Worm (Caenorhabditis elegans): ENCODE results near the gene K12D12.5.

Gene K12D12.5

ce11 chrII:11841653-11842052, 19.2 kb upstream of the K12D12.5 start (continued):
- TF ChIP-seq madf-5 (GFP tag; IDR thresholded peaks at IDR 0.05) (no peak), dve-1 (tag; optimal IDR thresholded peaks at IDR 0.05; ENCODE audit: insufficient read depth) (no peak), nhr-76 (tag; optimal IDR thresholded peaks at IDR 0.05) (no peak), vab-7 (GFP tag; IDR thresholded peaks at IDR 0.05) (no peak), spr-3 (GFP tag; optimal IDR thresholded peaks at IDR 0.05) (no peak), lin-15B (tag; optimal IDR thresholded peaks at IDR 0.05) (no peak), zfp-3 (GFP tag; conservative IDR thresholded peaks at IDR 0.05) (no peak), hlh-11 (tag; optimal IDR thresholded peaks at IDR 0.05) (peak; percentile 69), Y75B8A.6 (GFP tag; IDR thresholded peaks at IDR 0.05) (no peak), daf-19 (GFP tag; conservative IDR thresholded peaks at IDR 0.05) (no peak)

ce11 chrII:11842317-11842716, 18.5 kb upstream of the K12D12.5 start, which contains the start of gene T27D12.1:
Gene T27D12.1 (plus strand): TSS chrII:11842617.
- TF ChIP-seq zag-1 (tag; optimal IDR thresholded peaks at IDR 0.05) (no peak), php-3 (GFP tag; IDR thresholded peaks at IDR 0.05) (no peak), gei-8 (GFP tag; optimal IDR thresholded peaks at IDR 0.05) (no peak)

- TF ChIP-seq spr-1 (tag; optimal IDR thresholded peaks at IDR 0.05) (no peak), T26A8.4 (GFP tag; IDR thresholded peaks at IDR 0.05) (0 out of 2 replicates have a peak, but pooled peaks have one; percentile 23)
Observed at ce11 chrII:11842766-11843165, 18.1 kb upstream of the K12D12.5 start.

ce11 chrII:11843441-11843840, 17.4 kb upstream of the K12D12.5 start:
- TF ChIP-seq set-16 (GFP tag; IDR thresholded peaks at IDR 0.05) (no peak), nhr-28 (tag; optimal IDR thresholded peaks at IDR 0.05) (peak; percentile 13), hmg-1.1 (GFP tag; IDR thresholded peaks at IDR 0.05) (no peak), nhr-48 (tag; optimal IDR thresholded peaks at IDR 0.05) (no peak), nhr-76 (tag; optimal IDR thresholded peaks at IDR 0.05) (no peak)

- TF ChIP-seq spr-1 (tag; optimal IDR thresholded peaks at IDR 0.05) (no peak), F10B5.3 (tag; optimal IDR thresholded peaks at IDR 0.05) (no peak), nhr-41 (GFP tag; IDR thresholded peaks at IDR 0.05) (no peak), cey-2 (tag; optimal IDR thresholded peaks at IDR 0.05; ENCODE audit: borderline replicate concordance, insufficient read depth) (no peak), zfp-2 (tag; optimal IDR thresholded peaks at IDR 0.05) (no peak), daf-12 (tag; optimal IDR thresholded peaks at IDR 0.05) (no peak), aha-1 (tag) (peak; percentile 27)
Observed at ce11 chrII:11844072-11844471, 16.8 kb upstream of the K12D12.5 start.

- TF ChIP-seq D1046.2 (GFP tag; IDR thresholded peaks at IDR 0.05) (no peak), egl-43 (GFP tag; IDR thresholded peaks at IDR 0.05) (0 out of 2 replicates have a peak, but pooled peaks have one; percentile 10), nhr-77 (tag; optimal IDR thresholded peaks at IDR 0.05) (no peak), T26A8.4 (GFP tag; IDR thresholded peaks at IDR 0.05) (no peak), set-16 (GFP tag; IDR thresholded peaks at IDR 0.05) (peak; percentile 76), Y75B8A.6 (GFP tag; IDR thresholded peaks at IDR 0.05) (no peak), skn-1 (tag; optimal IDR thresholded peaks at IDR 0.05) (no peak), madf-9 (GFP tag; conservative IDR thresholded peaks at IDR 0.05) (0 out of 2 replicates have a peak, but pooled peaks have one; percentile 6)
Observed at ce11 chrII:11844984-11845383, 15.8 kb upstream of the K12D12.5 start.

ce11 chrII:11845954-11846353, 14.9 kb upstream of the K12D12.5 start:
- TF ChIP-seq ama-1 (optimal IDR thresholded peaks at IDR 0.05) = peak; percentile 57
- peak; percentile 41 for TF ChIP-seq snpc-4 (tag; optimal IDR thresholded peaks at IDR 0.05)
- TF ChIP-seq lin-13 (GFP tag; optimal IDR thresholded peaks at IDR 0.05) = peak; percentile 55
- TF ChIP-seq duxl-1 (tag; optimal IDR thresholded peaks at IDR 0.05; ENCODE audit: poor library complexity) = peak; percentile 7
- TF ChIP-seq dve-1 (tag; optimal IDR thresholded peaks at IDR 0.05; ENCODE audit: insufficient read depth) = peak; percentile 0
- 0 out of 2 replicates have a peak, but pooled peaks have one; percentile 21 for TF ChIP-seq lim-7 (GFP tag; IDR thresholded peaks at IDR 0.05)
- no peak for TF ChIP-seq ztf-7 (tag; optimal IDR thresholded peaks at IDR 0.05)
- TF ChIP-seq nhr-28 (tag; optimal IDR thresholded peaks at IDR 0.05) = peak; percentile 15
- no peak for TF ChIP-seq daf-12 (tag; optimal IDR thresholded peaks at IDR 0.05)
- no peak for TF ChIP-seq egl-43 (GFP tag; IDR thresholded peaks at IDR 0.05)
- TF ChIP-seq mep-1 (tag; optimal IDR thresholded peaks at IDR 0.05) = peak; percentile 52
- TF ChIP-seq ceh-20 (GFP tag; IDR thresholded peaks at IDR 0.05) = no peak
- TF ChIP-seq nhr-25 (tag; optimal IDR thresholded peaks at IDR 0.05; ENCODE audit: borderline replicate concordance, insufficient read depth) = peak; percentile 66
- TF ChIP-seq gei-8 (GFP tag; optimal IDR thresholded peaks at IDR 0.05) = peak; percentile 13
- TF ChIP-seq ceh-32 (tag; optimal IDR thresholded peaks at IDR 0.05; ENCODE audit: poor library complexity) = no peak
